Worm (Caenorhabditis elegans) whole organism, mixed stage, embryonic: ENCODE measurements around the gene nhr-21.
A peak's percentile ranks its signal among the peaks of the same experiment; 100 is the strongest.

Experiments used
- M03D4.4 ChIP-seq: sonication (generic microtip); optimal IDR thresholded peaks from 2 replicates; lab custom pipeline; 2017; ENCODE audit warnings: mild to moderate bottlenecking, missing genetic modification characterization, missing compliant biosample characterization
- bed-3 ChIP-seq: fragments of 200-800 bp; sonication (Bioruptor generic); optimal IDR thresholded peaks from 3 replicates; lab custom pipeline; 2018; ENCODE audit warnings: mild to moderate bottlenecking, missing genetic modification characterization, moderate library complexity, missing compliant biosample characterization
- blmp-1 ChIP-seq: fragments of 150-350 bp; optimal IDR thresholded peaks from 2 replicates; lab custom pipeline; 2014; ENCODE audit warnings: missing biosample characterization, missing genetic modification characterization
- ceh-43 ChIP-seq: fragments of 200-800 bp; sonication (Bioruptor generic); optimal IDR thresholded peaks from 2 replicates; lab custom pipeline; 2018; ENCODE audit warnings: mild to moderate bottlenecking, missing genetic modification characterization, moderate library complexity, missing compliant biosample characterization
- lsy-2 ChIP-seq: fragments of 150-350 bp; optimal IDR thresholded peaks from 2 replicates; lab custom pipeline; 2014; ENCODE audit warnings: missing biosample characterization, missing genetic modification characterization
- mls-2 ChIP-seq: sonication (generic microtip); optimal IDR thresholded peaks from 2 replicates; lab custom pipeline; 2016; ENCODE audit warnings: mild to moderate bottlenecking, missing genetic modification characterization, moderate library complexity, missing compliant biosample characterization
- nhr-237 ChIP-seq: fragments of 150-350 bp; optimal IDR thresholded peaks from 2 replicates; lab custom pipeline; 2014; ENCODE audit warnings: missing biosample characterization, missing genetic modification characterization
- pha-4 ChIP-seq: fragments of 150-350 bp; optimal IDR thresholded peaks from 2 replicates; lab custom pipeline; 2018; ENCODE audit warnings: missing biosample characterization, missing genetic modification reagents, missing genetic modification characterization
- tbx-8 ChIP-seq: fragments of 200-800 bp; sonication (Bioruptor generic); optimal IDR thresholded peaks from 2 replicates; lab custom pipeline; 2018; ENCODE audit warnings: mild to moderate bottlenecking, missing genetic modification characterization, moderate library complexity, missing compliant biosample characterization
- unc-62 ChIP-seq: fragments of 150-350 bp; optimal IDR thresholded peaks from 2 replicates; lab custom pipeline; 2014; ENCODE audit warnings: missing biosample characterization, missing genetic modification reagents, missing genetic modification characterization

DNA sequence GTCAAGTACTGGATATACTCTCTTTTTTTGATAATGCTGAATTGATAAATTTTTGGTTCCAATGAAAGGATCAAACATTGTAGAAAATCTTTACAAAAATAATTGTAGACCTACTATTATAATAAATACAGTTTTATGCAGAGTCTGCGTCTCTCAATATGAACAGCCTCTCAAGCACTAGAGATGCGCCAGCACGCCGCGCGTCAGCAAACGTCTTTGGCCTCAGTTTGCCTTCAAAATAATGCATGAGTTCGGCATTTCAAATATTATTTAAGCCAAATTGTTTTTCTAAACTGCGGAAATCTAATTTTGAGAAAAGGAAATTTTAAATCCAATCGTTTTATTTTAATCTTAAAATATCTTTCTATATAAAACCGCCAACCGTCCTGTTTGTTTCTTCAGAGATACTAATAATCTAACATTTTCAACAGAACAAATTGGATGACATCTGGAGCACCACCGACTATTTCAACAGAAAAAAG lies 37.3 kb upstream of the nhr-21 start, which contains the start of gene cul-4:
- TF ChIP-seq nhr-237 (tag; lab: Kevin White, UChicago): no peak
- TF ChIP-seq pha-4 (tag; lab: Kevin White, UChicago): peak; percentile 48
- no peak for TF ChIP-seq unc-62
- TF ChIP-seq ceh-43: no peak
- no peak for TF ChIP-seq mls-2
- TF ChIP-seq M03D4.4 (tag; lab: Kevin White, UChicago): peak; percentile 33
- no peak for TF ChIP-seq tbx-8
- no peak for TF ChIP-seq blmp-1
- no peak for TF ChIP-seq bed-3 (GFP tag; lab: Kevin White, UChicago)
- no peak for TF ChIP-seq lsy-2 (tag; lab: Kevin White, UChicago)
